Worm (Caenorhabditis elegans): Measurements from ENCODE around the gene K11D12.12.
"Not testable (repeated sequence)": the region's sequence is repeated elsewhere in the genome, so short reads cannot be mapped to it uniquely, and the experiment has no call there.

ce11 chrV:5075343-5075742, 23.3 kb downstream of the K11D12.12 start:
- not testable (repeated sequence) for TF ChIP-seq nfya-2 (GFP tag; IDR thresholded peaks at IDR 0.05); dpl-1 (GFP tag; optimal IDR thresholded peaks at IDR 0.05); mes-4 (tag; optimal IDR thresholded peaks at IDR 0.05); nfya-1 (tag; optimal IDR thresholded peaks at IDR 0.05; ENCODE audit: borderline replicate concordance, insufficient read depth); atf-7 (tag; optimal IDR thresholded peaks at IDR 0.05); unc-62 (GFP tag; optimal IDR thresholded peaks at IDR 0.05); mcd-1 (GFP tag; IDR thresholded peaks at IDR 0.05); ama-1 (optimal IDR thresholded peaks at IDR 0.05); ama-1 (GFP tag; optimal IDR thresholded peaks at IDR 0.05); rcor-1 (GFP tag; IDR thresholded peaks at IDR 0.05); unc-130 (GFP tag; optimal IDR thresholded peaks at IDR 0.05); lin-40 (tag; optimal IDR thresholded peaks at IDR 0.05)

All from whole organism, young adult.